Worm (Caenorhabditis elegans): ENCODE measurements around the gene trip-4.
"Not testable (repeated sequence)": the region's sequence is repeated elsewhere in the genome, so short reads cannot be mapped to it uniquely, and the experiment has no call there.

- not testable (repeated sequence) for TF ChIP-seq rpc-1 (optimal IDR thresholded peaks at IDR 0.05); rpc-1 (tag; optimal IDR thresholded peaks at IDR 0.05); lag-1 (GFP tag; IDR thresholded peaks at IDR 0.05); ztf-3 (GFP tag; optimal IDR thresholded peaks at IDR 0.05); B0019.2 (GFP tag; conservative IDR thresholded peaks at IDR 0.05); ekl-4 (GFP tag; IDR thresholded peaks at IDR 0.05); lin-35 (GFP tag; optimal IDR thresholded peaks at IDR 0.05)
Measured at ce11 chrII:15096328-15096727, 57.1 kb downstream of the trip-4 start.

Data from whole organism, young adult.